Worm (Caenorhabditis elegans): ENCODE data around the gene pals-17.

DNA sequence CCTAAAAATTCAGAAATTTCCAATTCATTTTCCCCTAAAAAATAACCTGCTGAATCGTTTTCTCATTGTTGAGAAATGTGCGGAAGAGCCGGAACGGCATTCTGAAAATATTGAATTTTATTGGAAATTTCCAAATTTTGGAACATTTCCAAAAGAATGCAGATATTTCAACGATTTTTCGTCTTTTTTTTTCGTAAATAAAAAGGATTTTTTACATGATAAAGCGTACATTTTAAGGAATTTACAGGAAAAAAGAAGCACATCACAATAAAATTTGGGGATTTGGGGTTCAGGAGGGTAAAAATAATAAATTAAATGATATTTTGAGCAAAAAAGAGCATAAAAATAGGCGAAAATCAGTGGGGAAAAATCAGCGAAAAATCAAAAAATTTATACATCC lies 17.5 kb upstream of the pals-17 start, which contains the start of gene Y82E9BR.22:
- no peak for TF ChIP-seq elt-1 (tag; optimal IDR thresholded peaks at IDR 0.05)
- TF ChIP-seq unc-39 (tag; optimal IDR thresholded peaks at IDR 0.05), result no peak
- TF ChIP-seq ztf-11 (tag; optimal IDR thresholded peaks at IDR 0.05), result no peak
- no peak for TF ChIP-seq egl-27 (tag; optimal IDR thresholded peaks at IDR 0.05)
- TF ChIP-seq ama-1 (optimal IDR thresholded peaks at IDR 0.05), result no peak
- TF ChIP-seq nhr-25 (tag; optimal IDR thresholded peaks at IDR 0.05), result no peak
- TF ChIP-seq dmd-4 (tag; optimal IDR thresholded peaks at IDR 0.05), result no peak
- TF ChIP-seq aly-2 (tag; optimal IDR thresholded peaks at IDR 0.05), result no peak
- TF ChIP-seq ztf-1 (GFP tag; conservative IDR thresholded peaks at IDR 0.05), result no peak
- TF ChIP-seq ztf-4 (tag; optimal IDR thresholded peaks at IDR 0.05), result no peak
- TF ChIP-seq elt-3 (tag; optimal IDR thresholded peaks at IDR 0.05), result no peak
- TF ChIP-seq unc-62 (GFP tag; optimal IDR thresholded peaks at IDR 0.05), result no peak
- TF ChIP-seq nhr-11 (tag; optimal IDR thresholded peaks at IDR 0.05), result no peak

All from whole organism, L2 larva.